Worm (Caenorhabditis elegans) whole organism, midembryonic: ENCODE results near the gene col-83.

Source experiments
- cog-1 ChIP-seq: sonication (generic microtip); optimal IDR thresholded peaks from 2 replicates; lab custom pipeline; 2016; ENCODE audit warnings: missing genetic modification characterization, missing compliant biosample characterization
- flt-1 ChIP-seq: fragments of 200-800 bp; sonication (Bioruptor generic); IDR thresholded peaks from 2 replicates; pipeline ENCODE4 v1.3.6; 2022; ENCODE audit warnings: missing genetic modification characterization, missing compliant biosample characterization
- med-1 ChIP-seq: sonication (generic microtip); optimal IDR thresholded peaks from 2 replicates; lab custom pipeline; 2017; ENCODE audit warnings: missing genetic modification characterization, mild to moderate bottlenecking, missing compliant biosample characterization, antibody characterized with exemption, missing genetic modification reagents; ENCODE audit not compliant: insufficient read depth
- ref-1 ChIP-seq: fragments of 200-800 bp; sonication (Bioruptor generic); conservative IDR thresholded peaks from 2 replicates; pipeline ENCODE4 v1.3.6; 2022; ENCODE audit warnings: missing genetic modification reagents, missing genetic modification characterization, missing compliant biosample characterization
- tab-1 ChIP-seq: fragments of 200-800 bp; sonication (Bioruptor generic); IDR thresholded peaks from 2 replicates; pipeline ENCODE4 v1.3.6; 2022; ENCODE audit warnings: missing genetic modification characterization, missing compliant biosample characterization
- ztf-23 ChIP-seq: fragments of 200-800 bp; sonication (Bioruptor generic); IDR thresholded peaks from 2 replicates; pipeline ENCODE4 v1.3.6; 2022; ENCODE audit warnings: missing genetic modification reagents, missing genetic modification characterization, missing compliant biosample characterization
- ztf-29 ChIP-seq: fragments of 200-800 bp; sonication (Bioruptor generic); IDR thresholded peaks from 2 replicates; pipeline ENCODE4 v1.3.6; 2022; ENCODE audit warnings: missing genetic modification reagents, missing genetic modification characterization, missing compliant biosample characterization

- TF ChIP-seq med-1 (GFP tag; lab: Kevin White, UChicago), result no peak
- no peak for TF ChIP-seq tab-1
- no peak for TF ChIP-seq ref-1 (GFP tag; lab: Robert Waterston, UW)
- TF ChIP-seq ztf-29, result no peak
- no peak for TF ChIP-seq ztf-23
- no peak for TF ChIP-seq flt-1 (GFP tag; lab: Robert Waterston, UW)
- no peak for TF ChIP-seq cog-1 (tag; lab: Kevin White, UChicago)
These were observed 10.0 kb downstream of the col-83 start, which contains the start of gene srlf-15 for ce11 chrII:11035774-11036173.
